Fruit fly (Drosophila melanogaster): ENCODE measurements around the gene nes.

nes gene

DNA sequence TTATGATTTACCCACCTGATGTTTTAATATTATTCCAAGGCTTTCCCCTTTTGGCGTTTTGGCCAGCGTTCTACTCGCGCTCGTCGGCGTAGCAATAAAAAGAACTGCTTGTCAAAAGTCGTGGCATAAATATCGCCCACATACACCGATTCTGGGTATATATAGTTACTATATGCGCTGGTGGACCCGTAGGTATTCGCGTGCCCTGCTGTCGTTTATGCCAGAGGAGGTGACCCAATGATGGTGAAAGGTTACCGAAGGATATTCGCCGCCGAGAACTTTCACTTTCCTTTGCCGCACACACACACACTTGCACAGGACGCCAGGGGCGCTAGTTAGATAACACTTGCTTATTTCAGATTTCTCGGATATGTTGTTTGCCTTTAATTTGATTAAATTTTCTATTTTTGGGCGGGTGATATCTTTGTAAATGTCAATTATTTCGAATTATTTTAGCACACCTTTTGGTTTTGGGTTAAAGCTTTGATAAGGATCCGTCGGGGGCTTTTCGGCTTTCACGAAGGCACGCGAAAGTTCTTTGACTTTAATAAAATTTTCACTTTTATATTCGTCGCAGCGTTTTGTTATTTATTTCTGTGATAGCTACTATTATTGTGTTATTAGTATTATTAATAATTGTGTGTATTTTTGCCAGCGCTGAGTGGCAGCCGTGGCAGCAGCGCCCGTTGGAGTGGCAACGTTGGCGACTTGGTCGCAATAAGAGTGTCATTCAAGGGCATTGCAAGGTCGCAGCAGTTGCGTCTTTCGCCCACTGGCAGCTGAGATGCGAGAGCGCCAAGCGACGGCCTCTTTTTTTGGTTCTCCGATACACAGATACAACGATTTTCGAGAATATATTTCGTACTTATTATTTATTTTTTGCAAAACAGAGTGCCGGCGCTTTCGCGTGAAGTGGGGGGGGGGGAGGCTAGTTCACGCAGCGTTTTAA, 31.3 kb upstream of the nes start:
- no peak for TF ChIP-seq pad (GFP tag; optimal IDR thresholded peaks at IDR 0.05)
- TF ChIP-seq cnc (optimal IDR thresholded peaks at IDR 0.05), result no peak
- TF ChIP-seq bab1 (GFP tag; optimal IDR thresholded peaks at IDR 0.05), result no peak
- TF ChIP-seq kay (GFP tag; ENCODE audit: borderline replicate concordance), result no peak
- no peak for TF ChIP-seq Hr96 (GFP tag; optimal IDR thresholded peaks at IDR 0.05)
- no peak for TF ChIP-seq tj (GFP tag; optimal IDR thresholded peaks at IDR 0.05)
- no peak for TF ChIP-seq cic (GFP tag; optimal IDR thresholded peaks at IDR 0.05)
- TF ChIP-seq CG5204 (GFP tag; optimal IDR thresholded peaks at IDR 0.05), result no peak
- TF ChIP-seq Clk (GFP tag; optimal IDR thresholded peaks at IDR 0.05), result no peak
- TF ChIP-seq Crg-1 (GFP tag; optimal IDR thresholded peaks at IDR 0.05), result no peak

DNA sequence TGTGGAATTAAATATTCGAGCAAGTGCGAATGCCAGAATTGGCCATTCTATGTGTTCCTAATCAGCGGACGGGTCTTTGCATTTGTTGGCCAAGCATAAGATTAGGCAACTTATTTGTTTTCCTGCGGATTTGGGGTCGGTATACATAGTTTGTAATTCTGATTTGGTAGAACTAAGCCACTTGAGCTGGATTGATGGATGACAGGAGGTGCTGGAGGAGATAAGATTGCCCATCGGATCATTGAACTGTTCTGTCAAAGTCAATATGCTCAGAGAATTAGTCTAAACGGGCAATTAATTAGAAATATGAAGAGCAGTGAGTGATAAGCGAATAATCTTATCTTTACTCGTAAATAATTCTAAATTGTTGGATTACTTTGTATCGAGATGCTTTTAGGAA, 28.9 kb upstream of the nes start:
- no peak for TF ChIP-seq Clk (GFP tag; optimal IDR thresholded peaks at IDR 0.05)

DNA sequence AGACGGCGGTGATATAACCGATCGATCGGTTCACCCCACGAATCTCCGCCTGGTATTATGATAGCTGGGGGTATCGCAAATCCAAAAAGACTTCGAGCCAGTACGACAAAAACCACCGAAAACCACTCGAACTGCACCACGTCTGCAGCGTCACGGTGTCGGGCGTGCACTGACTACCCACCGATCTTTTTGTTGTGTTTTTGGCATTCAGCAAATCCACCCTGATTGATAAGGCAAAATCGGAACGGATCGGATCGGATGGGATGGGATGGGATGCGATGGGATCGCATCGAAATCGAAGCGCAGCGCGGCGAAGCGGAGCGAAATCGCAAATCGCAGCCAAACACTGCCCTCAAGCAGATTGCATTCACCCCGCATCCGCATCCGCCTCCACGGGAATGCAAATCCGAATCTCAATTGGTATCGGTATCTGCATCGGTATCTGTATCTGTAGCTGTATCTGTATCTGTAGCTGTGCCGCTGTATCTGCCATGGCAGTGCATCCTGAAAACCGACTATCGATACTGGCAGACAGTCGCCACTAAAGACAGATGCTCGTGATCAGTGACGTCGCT, 28.0 kb upstream of the nes start:
- TF ChIP-seq bab1 (GFP tag; optimal IDR thresholded peaks at IDR 0.05) (no peak), cic (GFP tag; optimal IDR thresholded peaks at IDR 0.05) (no peak), pad (GFP tag; optimal IDR thresholded peaks at IDR 0.05) (no peak), CG11617 (GFP tag; optimal IDR thresholded peaks at IDR 0.05) (peak; percentile 39), Mnt (GFP tag; optimal IDR thresholded peaks at IDR 0.05) (peak; percentile 52)

dm6 chr3L:19280700-19281099, 20.2 kb upstream of the nes start, which contains the start of gene CG14089:
TSS of gene CG14089 (minus strand) at chr3L:19280800.
- TF ChIP-seq cnc (optimal IDR thresholded peaks at IDR 0.05) (no peak), CG7045 (GFP tag; optimal IDR thresholded peaks at IDR 0.05) (no peak), CG11617 (GFP tag; optimal IDR thresholded peaks at IDR 0.05) (no peak), tj (GFP tag; optimal IDR thresholded peaks at IDR 0.05) (no peak), CG5204 (GFP tag; optimal IDR thresholded peaks at IDR 0.05) (no peak)

DNA sequence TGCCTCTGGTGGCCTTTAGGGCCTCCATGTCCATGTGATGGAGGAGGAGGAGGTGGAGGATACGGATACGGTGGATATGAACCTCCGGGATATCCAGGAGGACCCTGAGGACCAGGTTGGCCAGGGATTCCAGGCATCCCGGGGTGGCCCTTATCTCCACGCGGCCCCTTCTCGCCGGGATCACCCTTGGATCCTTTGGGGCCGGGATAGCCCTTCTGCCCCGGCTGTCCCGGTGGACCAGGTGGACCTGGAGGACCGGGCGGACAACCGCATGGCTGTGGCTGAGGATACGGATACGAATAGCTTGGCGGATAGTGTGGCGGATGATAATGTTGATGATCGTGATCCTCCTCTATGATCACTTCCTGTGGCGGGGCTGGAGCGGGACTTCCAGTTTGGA, 19.8 kb upstream of the nes start:
- TF ChIP-seq toe (GFP tag; optimal IDR thresholded peaks at IDR 0.05), result no peak
- no peak for TF ChIP-seq CG7101 (tag; optimal IDR thresholded peaks at IDR 0.05)
- no peak for TF ChIP-seq Hr96 (GFP tag; optimal IDR thresholded peaks at IDR 0.05)
- TF ChIP-seq Mnt (GFP tag; optimal IDR thresholded peaks at IDR 0.05), result no peak
- no peak for TF ChIP-seq pad (GFP tag; optimal IDR thresholded peaks at IDR 0.05)
- no peak for TF ChIP-seq CG11617 (GFP tag; optimal IDR thresholded peaks at IDR 0.05)
- TF ChIP-seq kay (GFP tag; ENCODE audit: borderline replicate concordance), result no peak

DNA sequence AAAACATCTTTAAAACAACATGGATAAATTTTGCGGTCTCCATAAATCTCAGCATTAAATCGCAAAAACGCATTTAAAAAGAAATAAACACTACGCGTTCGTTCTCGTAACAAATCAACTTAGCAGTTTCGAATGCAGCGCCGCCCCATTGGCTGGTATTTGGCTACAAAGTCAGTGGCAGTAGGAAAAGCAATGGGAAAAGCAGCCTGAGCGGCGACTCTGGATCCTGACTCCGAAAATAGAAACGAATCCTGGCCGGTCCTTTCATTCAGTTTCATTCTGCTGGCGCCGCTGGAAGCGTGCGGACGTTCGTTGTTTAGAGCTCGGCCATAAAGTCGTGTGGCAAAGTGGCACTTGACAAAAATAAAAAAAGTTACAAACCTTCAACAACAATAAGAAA, 15.0 kb upstream of the nes start, which contains the start of gene CG14086:
TSS of gene CG14086 (plus strand) at position 301 of the 400 bp plus-strand sequence.
- TF ChIP-seq CG7101 (tag; optimal IDR thresholded peaks at IDR 0.05), result no peak
- TF ChIP-seq CG5204 (GFP tag; optimal IDR thresholded peaks at IDR 0.05), result no peak
- no peak for TF ChIP-seq kay (GFP tag; ENCODE audit: borderline replicate concordance)
- TF ChIP-seq CG33017 (tag; optimal IDR thresholded peaks at IDR 0.05), result no peak
- TF ChIP-seq Hr96 (GFP tag; optimal IDR thresholded peaks at IDR 0.05), result no peak
- TF ChIP-seq Mnt (GFP tag; optimal IDR thresholded peaks at IDR 0.05), result no peak
- no peak for TF ChIP-seq CG11617 (GFP tag; optimal IDR thresholded peaks at IDR 0.05)

- TF ChIP-seq CG14711 (tag; optimal IDR thresholded peaks at IDR 0.05), result no peak
- no peak for TF ChIP-seq cnc (optimal IDR thresholded peaks at IDR 0.05)
- no peak for TF ChIP-seq CG12768 (GFP tag; optimal IDR thresholded peaks at IDR 0.05)
- TF ChIP-seq CG7101 (tag; optimal IDR thresholded peaks at IDR 0.05), result no peak
- no peak for TF ChIP-seq ovo (GFP tag; optimal IDR thresholded peaks at IDR 0.05)
- TF ChIP-seq CG11617 (GFP tag; optimal IDR thresholded peaks at IDR 0.05), result no peak
- TF ChIP-seq CG5204 (GFP tag; optimal IDR thresholded peaks at IDR 0.05), result no peak
- TF ChIP-seq CG7045 (GFP tag; optimal IDR thresholded peaks at IDR 0.05), result no peak
Observed at dm6 chr3L:19270542-19270941, 10.1 kb upstream of the nes start, which contains the start of gene CG14088. TSS of gene CG14088 (minus strand) at chr3L:19270642.

DNA sequence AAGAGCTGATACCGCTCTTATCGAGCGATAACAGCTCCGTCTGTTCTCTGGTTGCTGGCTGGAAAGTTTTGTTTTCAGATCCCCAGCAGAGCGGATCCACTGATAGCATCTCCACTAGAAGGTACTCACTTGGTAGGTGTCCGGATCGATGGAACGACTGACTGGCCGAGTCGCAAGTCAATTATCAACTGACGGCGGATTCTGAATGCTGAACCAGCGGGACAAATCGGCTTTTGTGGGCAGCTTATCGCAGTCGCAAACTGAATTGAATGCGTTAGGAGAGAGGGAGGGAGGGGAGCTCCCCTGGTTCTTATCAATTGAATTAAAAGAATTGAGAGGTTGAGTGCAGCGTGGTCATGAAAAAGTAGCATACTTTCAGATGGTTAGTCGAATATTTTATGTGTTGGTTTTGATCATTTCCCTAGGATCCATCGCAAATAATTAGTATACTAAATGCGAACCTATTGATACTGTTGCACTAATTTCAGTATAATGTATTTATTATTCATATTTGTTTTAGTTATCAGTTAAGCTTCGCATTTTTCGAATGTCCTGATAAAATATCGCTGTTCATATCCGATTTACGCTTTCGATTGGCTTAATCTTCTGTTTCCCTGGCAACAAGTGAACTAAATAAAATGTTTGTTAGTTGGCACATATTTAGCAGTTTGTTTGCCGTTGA, 8.4 kb upstream of the nes start, which contains the start of the genes Aldh7A1 and CG14085:
TSS of gene Aldh7A1 (minus strand) at position 194 of the 682 bp plus-strand sequence.
TSS of gene CG14085 (plus strand) at position 632 of the 682 bp plus-strand sequence.
- TF ChIP-seq Crg-1 (GFP tag; optimal IDR thresholded peaks at IDR 0.05) (peak; percentile 11), Hr96 (GFP tag; optimal IDR thresholded peaks at IDR 0.05) (peak; percentile 24), CG11617 (GFP tag; optimal IDR thresholded peaks at IDR 0.05) (no peak), cnc (optimal IDR thresholded peaks at IDR 0.05) (no peak), CG5204 (GFP tag; optimal IDR thresholded peaks at IDR 0.05) (peak; percentile 27), bab1 (GFP tag; optimal IDR thresholded peaks at IDR 0.05) (no peak), CG7101 (tag; optimal IDR thresholded peaks at IDR 0.05) (peak; percentile 2), kay (GFP tag; ENCODE audit: borderline replicate concordance) (no peak), CG33017 (tag; optimal IDR thresholded peaks at IDR 0.05) (no peak), Clk (GFP tag; optimal IDR thresholded peaks at IDR 0.05) (no peak), CG14711 (tag; optimal IDR thresholded peaks at IDR 0.05) (peak; percentile 10), CG1620 (GFP tag; optimal IDR thresholded peaks at IDR 0.05) (no peak), CG7045 (GFP tag; optimal IDR thresholded peaks at IDR 0.05) (no peak), Mnt (GFP tag; optimal IDR thresholded peaks at IDR 0.05) (peak; percentile 49), CG12768 (GFP tag; optimal IDR thresholded peaks at IDR 0.05) (peak; percentile 69), cic (GFP tag; optimal IDR thresholded peaks at IDR 0.05) (peak; percentile 55), tj (GFP tag; optimal IDR thresholded peaks at IDR 0.05) (peak; percentile 48), ovo (GFP tag; optimal IDR thresholded peaks at IDR 0.05) (no peak), pad (GFP tag; optimal IDR thresholded peaks at IDR 0.05) (peak; percentile 8), toe (GFP tag; optimal IDR thresholded peaks at IDR 0.05) (no peak)
